Fruit fly (Drosophila melanogaster): ENCODE data around the gene Toll-9.

Toll-9 gene

dm6 chr3L:20384086-20384810 lies 17.7 kb upstream of the Toll-9 start, which contains the start of the genes CG5498 and fbl (continued):
- TF ChIP-seq kah (GFP tag; optimal IDR thresholded peaks at IDR 0.05) (no peak), CG1832 (GFP tag; optimal IDR thresholded peaks at IDR 0.05) (no peak), Stat92E (GFP tag; optimal IDR thresholded peaks at IDR 0.05) (no peak), CG15269 (tag; optimal IDR thresholded peaks at IDR 0.05) (peak; percentile 60), CG17186 (GFP tag; optimal IDR thresholded peaks at IDR 0.05) (no peak), CG13624 (GFP tag; optimal IDR thresholded peaks at IDR 0.05) (peak; percentile 62), seq (GFP tag; IDR thresholded peaks at IDR 0.05) (no peak), bsh (GFP tag; optimal IDR thresholded peaks at IDR 0.05) (peak in 1 of 2 experiments; percentile 49), CG13123 (GFP tag; optimal IDR thresholded peaks at IDR 0.05) (peak; percentile 36), CG17912 (GFP tag; optimal IDR thresholded peaks at IDR 0.05) (no peak), crp (GFP tag; optimal IDR thresholded peaks at IDR 0.05) (peak; percentile 21 to 88), ci (GFP tag; IDR thresholded peaks at IDR 0.05) (no peak), sim (GFP tag; IDR thresholded peaks at IDR 0.05) (no peak), HmgD (GFP tag; optimal IDR thresholded peaks at IDR 0.05) (no peak), CG12236 (GFP tag; optimal IDR thresholded peaks at IDR 0.05) (no peak), CG8388 (GFP tag; optimal IDR thresholded peaks at IDR 0.05) (peak; percentile 47), Optix (GFP tag; IDR thresholded peaks at IDR 0.05) (no peak), prd (optimal IDR thresholded peaks at IDR 0.05) (no peak), prd (GFP tag; IDR thresholded peaks at IDR 0.05) (peak; percentile 63), bowl (GFP tag; IDR thresholded peaks at IDR 0.05) (no peak), fd64A (GFP tag; optimal IDR thresholded peaks at IDR 0.05) (no peak), Sry-β (GFP tag; optimal IDR thresholded peaks at IDR 0.05) (no peak), Xrp1 (GFP tag; IDR thresholded peaks at IDR 0.05) (peak; percentile 54; the same call in 1 of the 2 replicates), dm (GFP tag; optimal IDR thresholded peaks at IDR 0.05) (no peak), Sry-δ (GFP tag; optimal IDR thresholded peaks at IDR 0.05) (peak; percentile 40), jing (GFP tag; optimal IDR thresholded peaks at IDR 0.05) (no peak), CG4328 (GFP tag; optimal IDR thresholded peaks at IDR 0.05) (peak; percentile 30), vfl (GFP tag; optimal IDR thresholded peaks at IDR 0.05) (peak; percentile 40), ems (GFP tag; optimal IDR thresholded peaks at IDR 0.05) (no peak), hkb (optimal IDR thresholded peaks at IDR 0.05) (no peak), hkb (GFP tag; IDR thresholded peaks at IDR 0.05) (0 out of 2 replicates have a peak, but pooled peaks have one; percentile 46), lbe (GFP tag; optimal IDR thresholded peaks at IDR 0.05) (peak; percentile 71), CG11093 (GFP tag; IDR thresholded peaks at IDR 0.05) (no peak), CG30431 (GFP tag; optimal IDR thresholded peaks at IDR 0.05) (no peak), C15 (GFP tag; IDR thresholded peaks at IDR 0.05) (no peak), eve (GFP tag; optimal IDR thresholded peaks at IDR 0.05) (no peak), wdn (GFP tag; IDR thresholded peaks at IDR 0.05) (no peak), zen (tag; optimal IDR thresholded peaks at IDR 0.05) (peak; percentile 34), CG15514 (GFP tag; optimal IDR thresholded peaks at IDR 0.05) (peak; percentile 72), gce (GFP tag; IDR thresholded peaks at IDR 0.05) (no peak), CG17802 (tag; optimal IDR thresholded peaks at IDR 0.05) (no peak), B-H1 (GFP tag; IDR thresholded peaks at IDR 0.05) (no peak; the same call in 2 of the 3 replicates), ro (GFP tag; IDR thresholded peaks at IDR 0.05) (no peak), esg (GFP tag; conservative IDR thresholded peaks at IDR 0.05) (peak; percentile 38; the same call in 1 of the 2 replicates), luna (GFP tag; optimal IDR thresholded peaks at IDR 0.05) (no peak), insv (GFP tag; optimal IDR thresholded peaks at IDR 0.05) (peak in 1 of 2 experiments; percentile 45), ewg (GFP tag; optimal IDR thresholded peaks at IDR 0.05) (peak; percentile 29), CG4854 (GFP tag; optimal IDR thresholded peaks at IDR 0.05) (peak; percentile 16), tio (GFP tag; optimal IDR thresholded peaks at IDR 0.05) (peak; percentile 53), nmo (GFP tag; optimal IDR thresholded peaks at IDR 0.05) (peak; percentile 72)

Measured in whole organism, embryonic.